Worm (Caenorhabditis elegans): ENCODE data around the gene prk-1.

prk-1 gene

DNA sequence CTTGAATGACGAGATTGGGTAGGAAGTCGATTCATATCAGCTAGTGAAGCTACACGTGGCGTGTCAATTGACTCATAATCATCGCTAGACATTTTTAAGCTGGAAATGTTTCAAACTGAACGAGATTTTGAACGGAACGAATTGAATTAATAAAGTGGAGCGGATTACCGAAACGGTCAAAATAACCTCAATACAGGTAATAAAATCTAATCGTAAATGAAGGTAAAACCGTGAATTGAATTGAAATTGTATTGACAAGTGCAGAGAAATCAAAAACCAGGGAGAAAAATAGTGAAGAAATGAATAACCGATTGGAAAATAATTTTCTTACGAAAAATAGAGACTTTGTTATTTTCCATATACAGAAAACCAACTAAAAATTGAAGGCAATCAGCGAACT is 39.1 kb downstream of the prk-1 start, which contains the start of gene cyk-1:
Gene cyk-1 (minus strand): TSS at position 101 of the 400 bp plus-strand sequence.
- TF ChIP-seq sox-4 (tag; optimal IDR thresholded peaks at IDR 0.05) = no peak
- TF ChIP-seq unc-86 (tag; optimal IDR thresholded peaks at IDR 0.05) = no peak
- no peak for TF ChIP-seq unc-42 (tag; optimal IDR thresholded peaks at IDR 0.05)

DNA sequence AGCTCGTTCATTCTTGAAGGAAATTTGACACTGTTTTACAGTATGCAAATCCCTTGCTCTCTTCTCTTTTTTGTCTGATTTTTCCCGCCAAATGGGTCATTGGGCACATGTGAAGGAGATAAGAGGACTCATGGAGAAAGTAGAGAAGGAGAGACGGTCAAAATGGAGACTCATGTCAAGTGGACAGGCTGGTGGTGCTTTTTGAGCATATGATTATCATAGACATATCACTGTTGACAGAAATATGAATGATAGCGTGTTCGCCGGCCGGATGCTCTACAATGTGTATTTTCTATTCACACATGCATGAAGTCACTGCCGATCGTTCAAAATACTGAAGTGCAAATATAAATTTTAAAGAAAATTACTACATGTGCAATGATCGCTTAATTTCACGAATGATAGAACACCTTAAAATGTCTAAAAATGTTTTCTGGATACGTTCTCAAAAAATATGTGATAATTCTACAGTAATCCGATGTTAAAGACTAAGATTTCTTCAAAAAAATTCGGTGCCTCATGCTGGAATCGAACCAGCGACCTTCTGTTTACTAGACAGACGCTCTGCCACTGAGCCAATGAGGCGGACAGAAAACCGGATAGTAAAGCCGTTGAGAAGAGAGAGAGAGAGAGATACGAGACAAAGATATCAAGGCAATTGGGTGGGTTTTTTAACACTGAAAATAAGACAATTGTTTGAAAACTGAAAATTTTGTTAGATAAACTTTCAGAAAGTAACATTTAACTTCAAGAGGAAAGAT is 40.3 kb downstream of the prk-1 start:
- TF ChIP-seq K09A11.1 (tag; optimal IDR thresholded peaks at IDR 0.05; ENCODE audit: insufficient read depth) (no peak), Y22D7AL.16 (tag; optimal IDR thresholded peaks at IDR 0.05) (peak; percentile 23), hlh-15 (tag; optimal IDR thresholded peaks at IDR 0.05) (peak; percentile 3), ceh-30 (tag; optimal IDR thresholded peaks at IDR 0.05) (no peak), tbx-7 (tag; optimal IDR thresholded peaks at IDR 0.05) (no peak), nhr-232 (tag; optimal IDR thresholded peaks at IDR 0.05) (peak; percentile 35), C08G9.2 (tag; optimal IDR thresholded peaks at IDR 0.05) (no peak), ceh-31 (tag; optimal IDR thresholded peaks at IDR 0.05) (no peak), madf-2 (tag; optimal IDR thresholded peaks at IDR 0.05) (no peak), ceh-24 (tag; optimal IDR thresholded peaks at IDR 0.05) (no peak), eyg-1 (tag; optimal IDR thresholded peaks at IDR 0.05) (no peak), ama-1 (optimal IDR thresholded peaks at IDR 0.05) (no peak), ahr-1 (tag; optimal IDR thresholded peaks at IDR 0.05) (peak; percentile 17), unc-3 (GFP tag; conservative IDR thresholded peaks at IDR 0.05) (no peak), unc-3 (tag; optimal IDR thresholded peaks at IDR 0.05) (peak; percentile 9), rnt-1 (tag; optimal IDR thresholded peaks at IDR 0.05) (no peak), ets-4 (tag; optimal IDR thresholded peaks at IDR 0.05) (no peak), unc-42 (tag; optimal IDR thresholded peaks at IDR 0.05) (no peak), T23F11.4 (GFP tag; optimal IDR thresholded peaks at IDR 0.05) (no peak), ttx-3 (tag; optimal IDR thresholded peaks at IDR 0.05) (peak; percentile 55), odd-2 (tag; optimal IDR thresholded peaks at IDR 0.05) (no peak), che-1 (tag; optimal IDR thresholded peaks at IDR 0.05) (peak; percentile 41), ceh-19 (GFP tag; optimal IDR thresholded peaks at IDR 0.05) (no peak), lin-11 (tag; optimal IDR thresholded peaks at IDR 0.05) (peak; percentile 42), ztf-16 (tag; optimal IDR thresholded peaks at IDR 0.05) (peak; percentile 24), hlh-13 (GFP tag; optimal IDR thresholded peaks at IDR 0.05) (no peak), ceh-45 (GFP tag; IDR thresholded peaks at IDR 0.05) (no peak), hlh-30 (tag; optimal IDR thresholded peaks at IDR 0.05; ENCODE audit: insufficient read depth) (no peak), npax-4 (tag; optimal IDR thresholded peaks at IDR 0.05) (peak; percentile 13), pqm-1 (tag; optimal IDR thresholded peaks at IDR 0.05) (no peak), pha-2 (tag; optimal IDR thresholded peaks at IDR 0.05) (peak; percentile 39), sdc-2 (tag; optimal IDR thresholded peaks at IDR 0.05) (no peak), C38D4.7 (GFP tag; optimal IDR thresholded peaks at IDR 0.05) (peak; percentile 49), sox-4 (tag; optimal IDR thresholded peaks at IDR 0.05) (peak; percentile 34), dmd-4 (tag; optimal IDR thresholded peaks at IDR 0.05; ENCODE audit: borderline replicate concordance) (no peak), F13H6.1 (tag; optimal IDR thresholded peaks at IDR 0.05) (peak; percentile 10), ceh-6 (GFP tag; optimal IDR thresholded peaks at IDR 0.05) (peak; percentile 55), sox-2 (GFP tag; IDR thresholded peaks at IDR 0.05) (no peak), fax-1 (tag; optimal IDR thresholded peaks at IDR 0.05) (no peak), ceh-9 (tag; optimal IDR thresholded peaks at IDR 0.05) (no peak), zip-5 (tag; optimal IDR thresholded peaks at IDR 0.05) (no peak), unc-86 (tag; optimal IDR thresholded peaks at IDR 0.05) (peak; percentile 4), hlh-6 (tag; optimal IDR thresholded peaks at IDR 0.05) (peak; percentile 75), nhr-11 (tag; optimal IDR thresholded peaks at IDR 0.05) (no peak), syd-9 (tag; optimal IDR thresholded peaks at IDR 0.05) (peak; percentile 25), pax-1 (tag; optimal IDR thresholded peaks at IDR 0.05) (no peak), fkh-6 (tag; optimal IDR thresholded peaks at IDR 0.05) (no peak), pros-1 (tag; optimal IDR thresholded peaks at IDR 0.05) (no peak), fkh-10 (GFP tag; optimal IDR thresholded peaks at IDR 0.05) (no peak), hlh-8 (tag; optimal IDR thresholded peaks at IDR 0.05) (no peak)

Measured in whole organism, late embryonic.